Worm (Caenorhabditis elegans) whole organism, mixed stage, embryonic: Measurements from ENCODE around the gene csn-3.

Experiments
- blmp-1 ChIP-seq: fragments of 150-350 bp; optimal IDR thresholded peaks from 2 replicates; lab custom pipeline; 2014; ENCODE audit warnings: missing biosample characterization, missing genetic modification characterization
- ces-1 ChIP-seq: fragments of 150-350 bp; optimal IDR thresholded peaks from 2 replicates; lab custom pipeline; 2014; ENCODE audit warnings: missing biosample characterization, missing genetic modification reagents, missing genetic modification characterization
- elt-1 ChIP-seq: sonication (generic microtip); optimal IDR thresholded peaks from 2 replicates; lab custom pipeline; 2017; ENCODE audit warnings: missing genetic modification characterization, mild to moderate bottlenecking, missing compliant biosample characterization, antibody characterized with exemption, moderate library complexity, borderline replicate concordance; ENCODE audit not compliant: insufficient read depth
- flh-1 ChIP-seq: fragments of 200-800 bp; sonication (Bioruptor generic); optimal IDR thresholded peaks from 2 replicates; lab custom pipeline; 2018; ENCODE audit warnings: mild to moderate bottlenecking, missing genetic modification characterization, moderate library complexity, missing compliant biosample characterization
- lsy-2 ChIP-seq: fragments of 150-350 bp; optimal IDR thresholded peaks from 2 replicates; lab custom pipeline; 2014; ENCODE audit warnings: missing biosample characterization, missing genetic modification characterization
- mep-1 ChIP-seq: fragments of 150-350 bp; optimal IDR thresholded peaks from 2 replicates; lab custom pipeline; 2017; ENCODE audit warnings: missing biosample characterization, missing genetic modification reagents, missing genetic modification characterization, inconsistent platforms
- nhr-237 ChIP-seq: fragments of 150-350 bp; optimal IDR thresholded peaks from 2 replicates; lab custom pipeline; 2014; ENCODE audit warnings: missing biosample characterization, missing genetic modification characterization
- pha-4 ChIP-seq: fragments of 150-350 bp; optimal IDR thresholded peaks from 2 replicates; lab custom pipeline; 2018; ENCODE audit warnings: missing biosample characterization, missing genetic modification reagents, missing genetic modification characterization
- sem-2 ChIP-seq: fragments of 200-800 bp; sonication (Bioruptor generic); optimal IDR thresholded peaks from 2 replicates; lab custom pipeline; 2018; ENCODE audit warnings: mild to moderate bottlenecking, missing genetic modification characterization, missing compliant biosample characterization
- snpc-4 ChIP-seq: fragments of 150-350 bp; optimal IDR thresholded peaks from 2 replicates; lab custom pipeline; 2014; ENCODE audit warnings: missing biosample characterization, missing genetic modification characterization
- sptf-1 ChIP-seq: sonication (generic microtip); optimal IDR thresholded peaks from 2 replicates; lab custom pipeline; 2017; ENCODE audit warnings: mild to moderate bottlenecking, missing genetic modification characterization, moderate library complexity, missing compliant biosample characterization
- unc-39 ChIP-seq: fragments of 150-350 bp; optimal IDR thresholded peaks from 2 replicates; lab custom pipeline; 2014; ENCODE audit warnings: missing biosample characterization, missing genetic modification characterization

ce11 chrIV:175698-176097, 18.8 kb upstream of the csn-3 start:
- TF ChIP-seq pha-4 (tag; lab: Kevin White, UChicago) (no peak), flh-1 (GFP tag; lab: Kevin White, UChicago) (peak; percentile 15), ces-1 (GFP tag; lab: Kevin White, UChicago) (no peak), unc-39 (no peak), sem-2 (no peak), blmp-1 (tag; lab: Kevin White, UChicago) (no peak), lsy-2 (no peak), mep-1 (tag; lab: Kevin White, UChicago) (no peak), sptf-1 (tag; lab: Kevin White, UChicago) (peak; percentile 86), elt-1 (no peak), nhr-237 (tag; lab: Kevin White, UChicago) (no peak), snpc-4 (tag; lab: Kevin White, UChicago) (no peak)
